Worm (Caenorhabditis elegans) whole organism, early embryonic: ENCODE data around the gene nspg-11.

ENCODE experiments used
- ama-1 ChIP-seq: fragments of 150-350 bp; optimal IDR thresholded peaks from 2 replicates; lab custom pipeline; 2014
- hnd-1 ChIP-seq: sonication (generic microtip); optimal IDR thresholded peaks from 2 replicates; lab custom pipeline; 2016; ENCODE audit warnings: missing genetic modification characterization, missing compliant biosample characterization

DNA sequence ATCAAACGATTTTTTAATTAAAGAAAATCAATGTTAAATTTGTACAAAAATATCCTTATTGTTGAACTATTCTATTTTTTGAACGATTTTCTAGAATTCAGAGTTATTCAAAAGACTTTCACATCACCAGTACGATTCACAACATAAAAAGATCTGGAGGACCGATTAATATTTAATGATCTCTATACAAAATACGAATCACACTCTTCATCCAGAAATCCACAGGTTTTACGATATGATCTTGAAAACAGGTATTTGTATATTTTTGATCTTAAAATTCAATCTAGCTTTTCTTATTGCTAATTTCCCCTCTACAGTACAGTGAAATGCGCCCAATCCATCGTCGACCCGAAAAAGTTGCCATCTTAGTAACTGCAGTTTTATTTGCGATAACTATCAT is 19.3 kb downstream of the nspg-11 start, which contains the start of gene F49C12.5:
- TF ChIP-seq hnd-1 (no peak), ama-1 (no peak)
